Fruit fly (Drosophila melanogaster) whole organism, wandering third instar larva: ENCODE measurements around the gene corto.
A peak's percentile ranks its signal among the peaks of the same experiment; 100 is the strongest.

Experiments used
- Abd-B ChIP-seq: fragments of >200 bp; optimal IDR thresholded peaks from 2 replicates; lab custom pipeline; 2017; ENCODE audit warnings: missing biosample characterization, missing genetic modification characterization
- CG32264 ChIP-seq: fragments of 200-800 bp; sonication (Bioruptor generic); optimal IDR thresholded peaks from 2 replicates; lab custom pipeline; 2016; ENCODE audit warnings: missing biosample characterization, missing genetic modification characterization
- CG9705 ChIP-seq: fragments of 200-800 bp; sonication (Bioruptor generic); optimal IDR thresholded peaks from 2 replicates; lab custom pipeline; 2018; ENCODE audit warnings: missing biosample characterization, mild to moderate bottlenecking, missing genetic modification characterization
- CrebA ChIP-seq: fragments of 200-800 bp; sonication (Bioruptor generic); optimal IDR thresholded peaks from 2 replicates; lab custom pipeline; 2016; ENCODE audit warnings: missing biosample characterization, mild to moderate bottlenecking, missing genetic modification characterization, borderline replicate concordance
- Dfd ChIP-seq: fragments of >200 bp; optimal IDR thresholded peaks from 2 replicates; lab custom pipeline; 2017; ENCODE audit warnings: missing biosample characterization, missing genetic modification characterization
- Dif ChIP-seq: fragments of 200-275, 200-300 bp; sonication (Bioruptor generic); optimal IDR thresholded peaks from 2 replicates; lab custom pipeline; 2018; ENCODE audit warnings: missing biosample characterization, missing genetic modification characterization; ENCODE audit not compliant: partially characterized antibody
- GATAd ChIP-seq: sonication (Bioruptor generic); optimal IDR thresholded peaks from 2 replicates; lab custom pipeline; 2016; ENCODE audit warnings: missing biosample characterization, missing genetic modification characterization
- HLH106 ChIP-seq: fragments of 200-800 bp; optimal IDR thresholded peaks from 3 replicates; lab custom pipeline; 2019; ENCODE audit warnings: missing biosample characterization, mild to moderate bottlenecking, missing genetic modification characterization, moderate library complexity
- Hnf4 ChIP-seq: fragments of 200-800 bp; sonication (Bioruptor generic); optimal IDR thresholded peaks from 2 replicates; lab custom pipeline; 2016; ENCODE audit warnings: missing biosample characterization, mild to moderate bottlenecking, missing genetic modification characterization
- Hr78 ChIP-seq: fragments of >200 bp; optimal IDR thresholded peaks from 2 replicates; lab custom pipeline; 2017; ENCODE audit warnings: missing biosample characterization, missing genetic modification characterization
- Hr83 ChIP-seq: fragments of 200-300 bp; sonication (Bioruptor generic); optimal IDR thresholded peaks from 2 replicates; lab custom pipeline; 2016; ENCODE audit warnings: missing biosample characterization, mild to moderate bottlenecking, missing genetic modification characterization, moderate library complexity; ENCODE audit not compliant: poor library complexity, severe bottlenecking
- Jra ChIP-seq: sonication (Bioruptor generic); optimal IDR thresholded peaks from 2 replicates; lab custom pipeline; 2016; ENCODE audit warnings: missing biosample characterization, missing genetic modification characterization
- Mio ChIP-seq: sonication (Bioruptor generic); optimal IDR thresholded peaks from 2 replicates; lab custom pipeline; 2016; ENCODE audit warnings: missing biosample characterization, missing genetic modification characterization
- Myc ChIP-seq: fragments of >200 bp; optimal IDR thresholded peaks from 2 replicates; lab custom pipeline; 2017
- N ChIP-seq: fragments of >200 bp; optimal IDR thresholded peaks from 2 replicates; lab custom pipeline; 2018; ENCODE audit warnings: missing biosample characterization, missing external identifiers, missing genetic modification characterization
- OdsH ChIP-seq: fragments of 200-800 bp; sonication (Bioruptor generic); optimal IDR thresholded peaks from 2 replicates; lab custom pipeline; 2016; ENCODE audit warnings: missing biosample characterization, mild to moderate bottlenecking, missing genetic modification characterization
- Rel ChIP-seq, 2 experiments: fragments of 200-800 bp; sonication (Bioruptor generic) in 1 of 2; optimal IDR thresholded peaks; 2 replicates in 1 of 2; 3 replicates in 1 of 2; lab custom pipeline; 2016 to 2019; ENCODE audit warnings: mild to moderate bottlenecking in 2 of 2, missing biosample characterization in 2 of 2, missing genetic modification characterization in 2 of 2, moderate library complexity in 1 of 2
- Vsx2 ChIP-seq: fragments of 200-300, 225-300 bp; sonication (Bioruptor generic); optimal IDR thresholded peaks from 2 replicates; lab custom pipeline; 2018; ENCODE audit warnings: missing biosample characterization, missing genetic modification characterization; ENCODE audit not compliant: partially characterized antibody
- dmrt93B ChIP-seq: fragments of 200-800 bp; sonication (Bioruptor generic); optimal IDR thresholded peaks from 2 replicates; lab custom pipeline; 2018; ENCODE audit warnings: missing biosample characterization, mild to moderate bottlenecking, missing genetic modification characterization
- dsf ChIP-seq: sonication (Bioruptor generic); optimal IDR thresholded peaks from 2 replicates; lab custom pipeline; 2016; ENCODE audit warnings: missing biosample characterization, missing genetic modification characterization, borderline replicate concordance
- ey ChIP-seq: fragments of 200-800 bp; sonication (Bioruptor generic); optimal IDR thresholded peaks from 2 replicates; lab custom pipeline; 2016; ENCODE audit warnings: missing biosample characterization, missing genetic modification characterization
- foxo ChIP-seq, 2 experiments: fragments of 200-800 bp; sonication (Bioruptor generic); optimal IDR thresholded peaks; 2 replicates in 1 of 2; 3 replicates in 1 of 2; lab custom pipeline; 2016 to 2017; ENCODE audit warnings: missing biosample characterization in 2 of 2, missing genetic modification characterization in 2 of 2
- fru ChIP-seq: fragments of 200-800 bp; sonication (Bioruptor generic); optimal IDR thresholded peaks from 3 replicates; lab custom pipeline; 2016; ENCODE audit warnings: missing biosample characterization, mild to moderate bottlenecking, missing genetic modification characterization
- h ChIP-seq: fragments of 200-800 bp; sonication (Bioruptor generic); optimal IDR thresholded peaks from 3 replicates; lab custom pipeline; 2016; ENCODE audit warnings: missing biosample characterization, mild to moderate bottlenecking, missing genetic modification characterization
- jim ChIP-seq: fragments of 175-275, 200-325 bp; sonication (Bioruptor generic); optimal IDR thresholded peaks from 2 replicates; lab custom pipeline; 2016; ENCODE audit warnings: missing biosample characterization, mild to moderate bottlenecking, missing genetic modification characterization
- lola ChIP-seq: fragments of >200 bp; optimal IDR thresholded peaks from 2 replicates; lab custom pipeline; 2017; ENCODE audit warnings: missing biosample characterization, missing genetic modification characterization
- pan ChIP-seq: fragments of >200 bp; optimal IDR thresholded peaks from 2 replicates; lab custom pipeline; 2017
- psq ChIP-seq: fragments of 200-800 bp; sonication (Bioruptor generic); optimal IDR thresholded peaks from 3 replicates; lab custom pipeline; 2017; ENCODE audit warnings: missing biosample characterization, mild to moderate bottlenecking, missing genetic modification characterization, moderate library complexity
- rgr ChIP-seq: fragments of 200-800 bp; sonication (Bioruptor generic); optimal IDR thresholded peaks from 3 replicates; lab custom pipeline; 2016; ENCODE audit warnings: missing biosample characterization, mild to moderate bottlenecking, missing genetic modification characterization
- sage ChIP-seq: fragments of 200-800 bp; sonication (Bioruptor generic); optimal IDR thresholded peaks from 2 replicates; lab custom pipeline; 2016; ENCODE audit warnings: missing biosample characterization, mild to moderate bottlenecking, missing genetic modification characterization
- sv ChIP-seq: fragments of 200-800 bp; sonication (Bioruptor generic); optimal IDR thresholded peaks from 3 replicates; lab custom pipeline; 2016; ENCODE audit warnings: missing biosample characterization, missing genetic modification characterization
- tai ChIP-seq: sonication (Bioruptor generic); optimal IDR thresholded peaks from 2 replicates; lab custom pipeline; 2016; ENCODE audit warnings: missing biosample characterization, missing genetic modification characterization
- usp ChIP-seq: fragments of >200 bp; optimal IDR thresholded peaks from 2 replicates; lab custom pipeline; 2017; ENCODE audit warnings: missing biosample characterization, missing genetic modification characterization
- woc ChIP-seq: sonication (Bioruptor generic); optimal IDR thresholded peaks from 2 replicates; lab custom pipeline; 2016; ENCODE audit warnings: missing biosample characterization, mild to moderate bottlenecking, missing genetic modification characterization

The corto gene

dm6 chr3R:5097866-5098484 is 11.1 kb upstream of the corto start:
- no peak for TF ChIP-seq lola (GFP tag; lab: Kevin White, UChicago)
- TF ChIP-seq GATAd (GFP tag; lab: Kevin White, UChicago): no peak

- TF ChIP-seq pan (lab: Kevin White, UChicago) (no peak), Myc (lab: Kevin White, UChicago) (no peak), CrebA (GFP tag; lab: Kevin White, UChicago) (no peak), OdsH (GFP tag; lab: Kevin White, UChicago) (no peak), tai (GFP tag; lab: Kevin White, UChicago) (no peak), usp (no peak), dmrt93B (GFP tag; lab: Kevin White, UChicago) (no peak), N (no peak), Hr83 (GFP tag; lab: Kevin White, UChicago) (peak; percentile 33), Vsx2 (GFP tag; lab: Kevin White, UChicago) (peak; percentile 35), Abd-B (GFP tag; lab: Kevin White, UChicago) (no peak), sv (GFP tag; lab: Kevin White, UChicago) (no peak), fru (peak; percentile 30), Hr78 (GFP tag; lab: Kevin White, UChicago) (no peak), Rel (GFP tag; optimal IDR thresholded peaks at IDR 0.05; lab: Kevin White, UChicago) (no peak), Rel (tag; optimal IDR thresholded peaks at IDR 0.05; lab: Kevin White, UChicago) (peak; percentile 54), Mio (GFP tag; lab: Kevin White, UChicago) (no peak), CG9705 (no peak), sage (GFP tag; lab: Kevin White, UChicago) (no peak), rgr (GFP tag; lab: Kevin White, UChicago) (no peak), Dif (no peak), h (GFP tag; lab: Kevin White, UChicago) (no peak), dsf (GFP tag; lab: Kevin White, UChicago) (no peak), CG32264 (GFP tag; lab: Kevin White, UChicago) (no peak), foxo (GFP tag; optimal IDR thresholded peaks at IDR 0.05; lab: Kevin White, UChicago) (no peak), Dfd (GFP tag; lab: Kevin White, UChicago) (no peak), woc (no peak), Hnf4 (GFP tag; lab: Kevin White, UChicago) (no peak)
These were observed 10.3 kb upstream of the corto start for dm6 chr3R:5097175-5097574.

- TF ChIP-seq ey (no peak), Abd-B (GFP tag; lab: Kevin White, UChicago) (no peak), Myc (lab: Kevin White, UChicago) (no peak), Rel (GFP tag; optimal IDR thresholded peaks at IDR 0.05; lab: Kevin White, UChicago) (no peak), Rel (tag; optimal IDR thresholded peaks at IDR 0.05; lab: Kevin White, UChicago) (no peak), CrebA (GFP tag; lab: Kevin White, UChicago) (no peak), Vsx2 (GFP tag; lab: Kevin White, UChicago) (peak; percentile 15), N (no peak), jim (GFP tag; lab: Kevin White, UChicago) (no peak), lola (GFP tag; lab: Kevin White, UChicago) (no peak), HLH106 (tag; lab: Kevin White, UChicago) (no peak), Jra (GFP tag; lab: Kevin White, UChicago) (no peak), psq (GFP tag; lab: Kevin White, UChicago) (peak; percentile 10)
These were observed 9.2 kb upstream of the corto start for dm6 chr3R:5095930-5096572.
